Worm (Caenorhabditis elegans): ENCODE data around the gene C18G1.7.

Gene C18G1.7

ce11 chrV:4790368-4790767, 45.0 kb downstream of the C18G1.7 start, which contains the start of gene R02F11.12:
Gene R02F11.12 (plus strand): TSS chrV:4790668.
- TF ChIP-seq peb-1 (tag; optimal IDR thresholded peaks at IDR 0.05) (no peak), dmd-4 (tag; optimal IDR thresholded peaks at IDR 0.05) (no peak), nhr-6 (tag; optimal IDR thresholded peaks at IDR 0.05) (no peak), sma-3 (GFP tag; optimal IDR thresholded peaks at IDR 0.05) (no peak), nhr-237 (tag; optimal IDR thresholded peaks at IDR 0.05) (no peak), nhr-11 (tag; optimal IDR thresholded peaks at IDR 0.05) (no peak), blmp-1 (tag; optimal IDR thresholded peaks at IDR 0.05; ENCODE audit: insufficient read depth) (no peak), ztf-1 (GFP tag; conservative IDR thresholded peaks at IDR 0.05) (no peak), unc-62 (GFP tag; optimal IDR thresholded peaks at IDR 0.05) (no peak), unc-55 (GFP tag; optimal IDR thresholded peaks at IDR 0.05) (no peak), nhr-12 (tag; optimal IDR thresholded peaks at IDR 0.05) (no peak), Y55F3AM.14 (GFP tag; optimal IDR thresholded peaks at IDR 0.05) (no peak), lin-39 (tag; optimal IDR thresholded peaks at IDR 0.05) (no peak), elt-1 (tag; optimal IDR thresholded peaks at IDR 0.05) (no peak), alr-1 (tag; optimal IDR thresholded peaks at IDR 0.05) (no peak), ama-1 (optimal IDR thresholded peaks at IDR 0.05) (no peak), sem-4 (tag; optimal IDR thresholded peaks at IDR 0.05) (no peak)

DNA sequence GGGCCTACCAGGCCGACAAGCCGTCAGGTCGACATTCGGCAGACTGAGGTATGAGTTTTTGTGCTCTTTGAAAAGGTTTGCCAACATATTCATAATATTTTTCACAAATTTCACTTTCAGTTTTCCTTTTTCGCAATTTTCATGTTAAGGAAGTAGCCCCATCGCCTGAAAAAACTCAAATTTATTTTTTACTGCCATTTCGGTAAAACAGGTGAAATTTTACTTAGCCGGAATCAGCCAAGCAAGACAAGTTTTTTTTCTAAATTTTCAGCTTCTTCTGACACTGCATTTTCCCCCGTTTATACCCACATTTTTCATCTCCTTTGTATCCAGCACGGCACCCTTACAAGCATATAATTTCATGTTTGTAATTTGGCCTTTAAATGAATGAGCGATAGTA, 46.2 kb downstream of the C18G1.7 start, which contains the start of gene R02F11.11:
TSS of gene R02F11.11 (plus strand) at position 301 of the 400 bp plus-strand sequence.
- TF ChIP-seq ztf-11 (tag; optimal IDR thresholded peaks at IDR 0.05), result no peak
- TF ChIP-seq nhr-12 (tag; optimal IDR thresholded peaks at IDR 0.05), result no peak
- TF ChIP-seq gmeb-1 (tag; optimal IDR thresholded peaks at IDR 0.05), result no peak
- TF ChIP-seq ztf-1 (GFP tag; conservative IDR thresholded peaks at IDR 0.05), result no peak
- TF ChIP-seq sem-4 (tag; optimal IDR thresholded peaks at IDR 0.05), result no peak
- no peak for TF ChIP-seq lsy-2 (tag; optimal IDR thresholded peaks at IDR 0.05)
- TF ChIP-seq zag-1 (tag; optimal IDR thresholded peaks at IDR 0.05), result no peak
- TF ChIP-seq R02D3.7 (tag; optimal IDR thresholded peaks at IDR 0.05), result no peak
- no peak for TF ChIP-seq elt-1 (tag; optimal IDR thresholded peaks at IDR 0.05)
- no peak for TF ChIP-seq nhr-237 (tag; optimal IDR thresholded peaks at IDR 0.05)
- no peak for TF ChIP-seq ama-1 (optimal IDR thresholded peaks at IDR 0.05)
- TF ChIP-seq C34F6.9 (tag; optimal IDR thresholded peaks at IDR 0.05), result no peak
- no peak for TF ChIP-seq egl-27 (tag; optimal IDR thresholded peaks at IDR 0.05)
- no peak for TF ChIP-seq nhr-11 (tag; optimal IDR thresholded peaks at IDR 0.05)
- TF ChIP-seq unc-62 (GFP tag; optimal IDR thresholded peaks at IDR 0.05), result no peak
- no peak for TF ChIP-seq fos-1 (tag; optimal IDR thresholded peaks at IDR 0.05)
- no peak for TF ChIP-seq ztf-4 (tag; optimal IDR thresholded peaks at IDR 0.05)
- TF ChIP-seq lin-39 (tag; optimal IDR thresholded peaks at IDR 0.05), result no peak

DNA sequence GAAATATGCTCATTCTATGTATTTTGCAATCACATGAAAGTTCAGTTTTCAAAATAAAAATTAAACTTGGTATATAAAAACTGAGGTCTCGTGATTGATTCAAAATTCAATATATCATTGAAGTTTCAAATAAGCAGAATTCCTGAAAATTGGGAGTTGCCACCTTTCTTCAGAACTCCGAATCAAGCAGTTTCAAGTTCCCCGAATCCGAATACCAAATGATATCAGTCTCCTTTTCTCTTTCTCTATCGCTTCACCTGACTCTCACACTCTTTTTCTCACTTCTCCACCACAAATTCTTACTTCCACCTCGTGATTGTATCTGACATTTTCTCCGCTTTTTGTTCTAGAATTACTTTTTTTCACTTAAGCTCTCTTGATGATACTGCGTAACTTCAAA, 48.9 kb downstream of the C18G1.7 start, which contains the start of gene R02F11.2:
TSS of gene R02F11.2 (plus strand) at position 292 of the 400 bp plus-strand sequence.
- TF ChIP-seq nhr-21 (tag; optimal IDR thresholded peaks at IDR 0.05), result peak; percentile 36
- TF ChIP-seq C34F6.9 (tag; optimal IDR thresholded peaks at IDR 0.05), result peak; percentile 14
- TF ChIP-seq snpc-4 (tag; optimal IDR thresholded peaks at IDR 0.05), result no peak
- peak; percentile 43 for TF ChIP-seq ztf-4 (tag; optimal IDR thresholded peaks at IDR 0.05)

Measured in whole organism, L2 larva.